Fruit fly (Drosophila melanogaster) whole organism, prepupa: ENCODE data around the gene CG32199.

ENCODE experiments used
- CG10631 ChIP-seq: fragments of 200-800 bp; sonication (Bioruptor generic); optimal IDR thresholded peaks from 2 replicates; lab custom pipeline; 2016; ENCODE audit warnings: missing biosample characterization, missing genetic modification characterization
- CG10669 ChIP-seq: fragments of 200-800 bp; sonication (Bioruptor generic); optimal IDR thresholded peaks from 3 replicates; lab custom pipeline; 2018; ENCODE audit warnings: missing biosample characterization, mild to moderate bottlenecking, missing genetic modification characterization, moderate library complexity
- CG11294 ChIP-seq: fragments of 200-800 bp; sonication (Bioruptor generic); IDR thresholded peaks from 2 replicates; pipeline ENCODE4 v1.3.6; 2022; ENCODE audit warnings: missing biosample characterization, missing genetic modification characterization
- CG11762 ChIP-seq: fragments of 200-800 bp; sonication (Bioruptor generic); optimal IDR thresholded peaks from 3 replicates; lab custom pipeline; 2016; ENCODE audit warnings: missing biosample characterization, missing genetic modification characterization; ENCODE audit not compliant: insufficient read depth
- CG11902 ChIP-seq: fragments of 200-800 bp; sonication (Bioruptor generic); optimal IDR thresholded peaks from 3 replicates; lab custom pipeline; 2016; ENCODE audit warnings: missing biosample characterization, missing genetic modification characterization
- CG15336 ChIP-seq: fragments of 200-800 bp; sonication (Bioruptor generic); IDR thresholded peaks from 2 replicates; pipeline ENCODE4 v1.3.6; 2022; ENCODE audit warnings: missing biosample characterization, missing genetic modification characterization
- CG1621 ChIP-seq: fragments of 200-800 bp; sonication (Bioruptor generic); optimal IDR thresholded peaks from 3 replicates; lab custom pipeline; 2018; ENCODE audit warnings: missing biosample characterization, mild to moderate bottlenecking, missing genetic modification characterization
- CG3032 ChIP-seq: fragments of 200-800 bp; optimal IDR thresholded peaks from 2 replicates; lab custom pipeline; 2019; ENCODE audit warnings: missing biosample characterization, mild to moderate bottlenecking, missing genetic modification characterization, moderate library complexity
- CG31627 ChIP-seq: fragments of 200-800 bp; sonication (Bioruptor generic); optimal IDR thresholded peaks from 3 replicates; lab custom pipeline; 2016; ENCODE audit warnings: missing biosample characterization, missing genetic modification characterization
- CG32006 ChIP-seq: fragments of 200-800 bp; sonication (Bioruptor generic); optimal IDR thresholded peaks from 3 replicates; lab custom pipeline; 2017; ENCODE audit warnings: missing biosample characterization, mild to moderate bottlenecking, missing genetic modification characterization
- CG3919 ChIP-seq: fragments of 200-800 bp; sonication (Bioruptor generic); optimal IDR thresholded peaks from 3 replicates; lab custom pipeline; 2016; ENCODE audit warnings: missing biosample characterization, missing genetic modification characterization
- CG4318 ChIP-seq: fragments of 200-800 bp; sonication (Bioruptor generic); optimal IDR thresholded peaks from 3 replicates; lab custom pipeline; 2017; ENCODE audit warnings: missing biosample characterization, mild to moderate bottlenecking, missing genetic modification characterization
- CG6163 ChIP-seq: fragments of 200-800 bp; sonication (Bioruptor generic); IDR thresholded peaks from 3 replicates; pipeline ENCODE4 v1.3.6; 2022; ENCODE audit warnings: missing biosample characterization, missing genetic modification characterization
- CG6276 ChIP-seq: fragments of 200-800 bp; sonication (Bioruptor generic); optimal IDR thresholded peaks from 2 replicates; lab custom pipeline; 2017; ENCODE audit warnings: missing biosample characterization, mild to moderate bottlenecking, missing genetic modification characterization
- CG6792 ChIP-seq: fragments of 200-800 bp; sonication (Bioruptor generic); optimal IDR thresholded peaks from 3 replicates; lab custom pipeline; 2016; ENCODE audit warnings: missing biosample characterization, missing genetic modification characterization
- CG6854 ChIP-seq: fragments of 200-800 bp; sonication (Bioruptor generic); optimal IDR thresholded peaks from 2 replicates; lab custom pipeline; 2017; ENCODE audit warnings: missing biosample characterization, mild to moderate bottlenecking, missing genetic modification characterization
- CG7368 ChIP-seq: fragments of 200-800 bp; sonication (Bioruptor generic); optimal IDR thresholded peaks from 3 replicates; lab custom pipeline; 2016; ENCODE audit warnings: missing biosample characterization, missing genetic modification characterization
- CG8632 ChIP-seq: fragments of 200-800 bp; sonication (Bioruptor generic); optimal IDR thresholded peaks from 3 replicates; lab custom pipeline; 2016; ENCODE audit warnings: missing biosample characterization, missing genetic modification characterization
- CG9139 ChIP-seq: fragments of 200-800 bp; sonication (Bioruptor generic); optimal IDR thresholded peaks from 3 replicates; lab custom pipeline; 2017; ENCODE audit warnings: missing biosample characterization, mild to moderate bottlenecking, missing genetic modification characterization
- Eip75B ChIP-seq: fragments of 200-800 bp; sonication (Bioruptor generic); optimal IDR thresholded peaks from 3 replicates; lab custom pipeline; 2016; ENCODE audit warnings: missing biosample characterization, missing genetic modification characterization
- Eip78C ChIP-seq: fragments of 200-800 bp; sonication (Bioruptor generic); peaks from one replicate; lab custom pipeline; 2016; ENCODE audit warnings: missing biosample characterization, missing genetic modification characterization
- Ets21C ChIP-seq: fragments of 200-800 bp; sonication (Bioruptor generic); optimal IDR thresholded peaks from 3 replicates; lab custom pipeline; 2016; ENCODE audit warnings: missing biosample characterization, missing genetic modification characterization
- Hr38 ChIP-seq: sonication (Bioruptor generic); optimal IDR thresholded peaks from 2 replicates; lab custom pipeline; 2016; ENCODE audit warnings: missing biosample characterization, missing genetic modification characterization
- Hr4 ChIP-seq: fragments of 200-800 bp; sonication (Bioruptor generic); optimal IDR thresholded peaks from 3 replicates; lab custom pipeline; 2016; ENCODE audit warnings: missing biosample characterization, missing genetic modification characterization
- Lpt ChIP-seq: fragments of 200-800 bp; sonication (Bioruptor generic); optimal IDR thresholded peaks from 3 replicates; lab custom pipeline; 2016; ENCODE audit warnings: missing biosample characterization, missing genetic modification characterization
- Met ChIP-seq: fragments of 200-800 bp; sonication (Bioruptor generic); optimal IDR thresholded peaks from 3 replicates; lab custom pipeline; 2016; ENCODE audit warnings: missing biosample characterization, missing genetic modification characterization
- OdsH ChIP-seq: fragments of 200-800 bp; sonication (Bioruptor generic); optimal IDR thresholded peaks from 3 replicates; lab custom pipeline; 2016; ENCODE audit warnings: missing biosample characterization, missing genetic modification characterization
- Sox102F ChIP-seq: fragments of 200-800 bp; sonication (Bioruptor generic); optimal IDR thresholded peaks from 2 replicates; lab custom pipeline; 2016; ENCODE audit warnings: missing biosample characterization, mild to moderate bottlenecking, missing genetic modification characterization
- Sox14 ChIP-seq: fragments of 200-800 bp; sonication (Bioruptor generic); optimal IDR thresholded peaks from 3 replicates; lab custom pipeline; 2016; ENCODE audit warnings: missing biosample characterization, missing genetic modification characterization
- Sox15 ChIP-seq: fragments of 200-800 bp; sonication (Bioruptor generic); optimal IDR thresholded peaks from 3 replicates; lab custom pipeline; 2016; ENCODE audit warnings: missing biosample characterization, missing genetic modification characterization
- achi ChIP-seq: fragments of 200-800 bp; sonication (Bioruptor generic); optimal IDR thresholded peaks from 3 replicates; lab custom pipeline; 2016; ENCODE audit warnings: missing biosample characterization, missing genetic modification characterization
- acj6 ChIP-seq: fragments of 200-800 bp; sonication (Bioruptor generic); optimal IDR thresholded peaks from 3 replicates; lab custom pipeline; 2016; ENCODE audit warnings: missing biosample characterization, missing genetic modification characterization
- cyc ChIP-seq: fragments of 200-800 bp; sonication (Bioruptor generic); optimal IDR thresholded peaks from 3 replicates; lab custom pipeline; 2016; ENCODE audit warnings: missing biosample characterization, missing genetic modification characterization
- dsx ChIP-seq: fragments of 200-800 bp; optimal IDR thresholded peaks from 3 replicates; lab custom pipeline; 2019; ENCODE audit warnings: missing biosample characterization, mild to moderate bottlenecking, missing genetic modification characterization, moderate library complexity; ENCODE audit not compliant: poor library complexity, severe bottlenecking
- esn ChIP-seq: fragments of 200-800 bp; sonication (Bioruptor generic); optimal IDR thresholded peaks from 2 replicates; lab custom pipeline; 2016; ENCODE audit warnings: missing biosample characterization, mild to moderate bottlenecking, missing genetic modification characterization, moderate library complexity
- fd85E ChIP-seq: fragments of 200-800 bp; sonication (Bioruptor generic); optimal IDR thresholded peaks from 3 replicates; lab custom pipeline; 2016; ENCODE audit warnings: missing biosample characterization, missing genetic modification characterization
- fkh ChIP-seq: fragments of 200-800 bp; sonication (Bioruptor generic); optimal IDR thresholded peaks from 3 replicates; lab custom pipeline; 2017; ENCODE audit warnings: missing biosample characterization, mild to moderate bottlenecking, missing genetic modification characterization, moderate library complexity
- lz ChIP-seq: fragments of 200-800 bp; sonication (Bioruptor generic); optimal IDR thresholded peaks from 3 replicates; lab custom pipeline; 2016; ENCODE audit warnings: missing biosample characterization, missing genetic modification characterization
- net ChIP-seq: fragments of 200-800 bp; sonication (Bioruptor generic); optimal IDR thresholded peaks from 3 replicates; lab custom pipeline; 2016; ENCODE audit warnings: missing biosample characterization, missing genetic modification characterization
- salr ChIP-seq, 2 experiments: fragments of 200-800 bp; sonication (Bioruptor generic); optimal IDR thresholded peaks; 3 replicates each; lab custom pipeline; 2016 to 2018; ENCODE audit warnings: missing biosample characterization in 2 of 2, missing genetic modification characterization in 2 of 2, mild to moderate bottlenecking in 1 of 2
- spab ChIP-seq: fragments of 200-800 bp; sonication (Bioruptor generic); optimal IDR thresholded peaks from 2 replicates; lab custom pipeline; 2017; ENCODE audit warnings: missing biosample characterization, mild to moderate bottlenecking, missing genetic modification characterization, missing genetic modification reagents
- ss ChIP-seq, 2 experiments: fragments of 200-800 bp; sonication (Bioruptor generic); optimal IDR thresholded peaks; 2 replicates in 1 of 2; 3 replicates in 1 of 2; lab custom pipeline; 2017 to 2018; ENCODE audit warnings: mild to moderate bottlenecking in 2 of 2, missing biosample characterization in 2 of 2, missing genetic modification characterization in 2 of 2, moderate library complexity in 1 of 2
- svp ChIP-seq: fragments of 200-800 bp; sonication (Bioruptor generic); peaks from one replicate; lab custom pipeline; 2016; ENCODE audit warnings: missing biosample characterization, missing genetic modification characterization
- topi ChIP-seq: fragments of 200-800 bp; sonication (Bioruptor generic); optimal IDR thresholded peaks from 3 replicates; lab custom pipeline; 2016; ENCODE audit warnings: missing biosample characterization, missing genetic modification characterization
- vri ChIP-seq: fragments of 200-800 bp; sonication (Bioruptor generic); optimal IDR thresholded peaks from 3 replicates; lab custom pipeline; 2016; ENCODE audit warnings: missing biosample characterization, mild to moderate bottlenecking, missing genetic modification characterization

Gene CG32199

DNA sequence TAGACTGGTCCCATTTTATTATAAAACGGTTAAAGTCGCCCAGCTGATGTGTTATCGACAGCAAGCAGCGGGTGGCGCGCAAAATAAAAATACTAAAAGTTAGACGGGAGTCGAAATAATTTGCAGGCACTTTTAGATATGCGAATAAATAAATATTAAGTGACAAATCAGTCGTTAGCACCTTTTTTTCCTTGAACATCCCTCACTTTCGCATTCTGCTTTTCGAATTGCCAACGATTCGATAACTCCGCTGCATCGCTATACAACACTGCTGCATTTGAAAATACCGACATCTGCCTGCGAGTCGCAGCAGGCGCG is 10.7 kb downstream of the CG32199 start, which contains the start of gene bora:
bora (plus strand) TSS at position 271 of the 318 bp plus-strand sequence.
- no peak for TF ChIP-seq fkh (GFP tag; lab: Kevin White, UChicago)
- TF ChIP-seq CG6163 (GFP tag; lab: Robert Waterston, UW), result 0 out of 3 replicates have a peak, but pooled peaks have one; percentile 6
- peak; percentile 4 for TF ChIP-seq acj6 (GFP tag; lab: Kevin White, UChicago)
- peak; percentile 46 for TF ChIP-seq Eip78C (GFP tag; lab: Kevin White, UChicago)
- TF ChIP-seq, all 60 proteins: peak for 3

DNA sequence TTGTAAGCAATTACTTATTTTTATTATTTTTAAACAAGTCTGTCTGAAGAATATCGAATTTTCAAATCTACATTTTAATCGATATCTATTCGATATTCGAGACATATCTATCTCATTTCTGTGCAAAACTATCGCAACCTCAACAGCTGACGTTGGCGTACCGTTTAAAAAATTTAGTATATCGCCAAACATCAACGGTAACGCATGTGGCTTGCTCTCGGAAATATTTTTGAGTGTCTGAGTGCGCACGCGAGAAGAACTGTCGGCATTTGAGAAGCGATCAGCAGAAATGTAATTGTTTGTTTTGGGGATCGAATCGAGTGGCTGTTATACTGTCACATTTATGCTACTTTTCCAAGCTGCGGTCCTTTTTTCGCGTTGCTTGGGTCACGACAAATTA is 14.1 kb downstream of the CG32199 start, which contains the start of gene MYPT-75D:
MYPT-75D (plus strand) TSS at position 174 of the 400 bp plus-strand sequence.
- no peak for TF ChIP-seq salr (GFP tag; optimal IDR thresholded peaks at IDR 0.05; lab: Kevin White, UChicago)
- TF ChIP-seq Ets21C (GFP tag; lab: Kevin White, UChicago), result no peak
- TF ChIP-seq CG3919 (GFP tag; lab: Kevin White, UChicago), result peak; percentile 18
- peak; percentile 70 for TF ChIP-seq fkh (GFP tag; lab: Kevin White, UChicago)
- TF ChIP-seq dsx (GFP tag; lab: Kevin White, UChicago), result peak; percentile 29
- no peak for TF ChIP-seq CG32006 (GFP tag; lab: Kevin White, UChicago)
- peak; percentile 80 for TF ChIP-seq Eip78C (GFP tag; lab: Kevin White, UChicago)
- peak; percentile 31 for TF ChIP-seq vri (GFP tag; lab: Kevin White, UChicago)
- TF ChIP-seq Sox102F, result peak; percentile 6
- peak in 1 of 2 experiments; percentile 14 for TF ChIP-seq ss (GFP tag; optimal IDR thresholded peaks at IDR 0.05; lab: Kevin White, UChicago)
- TF ChIP-seq CG6792 (GFP tag; lab: Kevin White, UChicago), result peak; percentile 0
- peak; percentile 54 for TF ChIP-seq Sox14 (GFP tag; lab: Kevin White, UChicago)
- TF ChIP-seq, all 60 proteins: peak for 9

DNA sequence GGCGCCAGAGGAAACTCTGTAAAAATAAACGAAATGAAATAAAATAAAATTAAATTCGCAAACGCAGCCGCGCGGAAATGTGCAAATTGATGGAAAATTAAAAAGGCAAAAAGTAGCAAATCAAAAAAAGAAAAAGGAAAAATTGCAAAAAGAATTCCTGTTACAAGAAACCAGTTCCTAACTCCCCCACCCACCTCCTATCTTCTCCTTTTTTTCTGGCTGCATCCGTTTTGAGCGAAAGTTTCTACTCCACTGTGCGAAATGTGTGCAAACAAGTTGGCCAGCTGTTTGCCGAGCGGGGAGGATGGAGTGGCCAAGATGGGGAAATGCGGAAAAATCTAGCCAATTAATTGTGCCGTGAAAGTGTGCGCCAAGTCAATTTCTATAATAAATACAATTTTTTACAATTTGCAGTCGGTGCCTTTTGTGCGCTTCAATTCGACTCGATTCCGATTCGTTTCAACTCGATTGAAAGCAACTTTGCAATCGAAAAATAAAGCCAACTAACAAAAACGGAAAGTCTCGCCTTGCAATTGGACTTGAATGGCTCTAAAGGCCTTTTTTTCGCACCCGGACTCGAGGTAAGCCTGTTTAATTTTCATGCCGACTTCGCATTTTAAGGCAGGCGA is 14.9 kb downstream of the CG32199 start:
- peak; percentile 40 for TF ChIP-seq CG15336
- TF ChIP-seq CG10631 (GFP tag; lab: Kevin White, UChicago), result peak; percentile 20
- TF ChIP-seq spab, result no peak
- no peak for TF ChIP-seq esn (GFP tag; lab: Kevin White, UChicago)
- TF ChIP-seq Eip75B (GFP tag; lab: Kevin White, UChicago), result peak; percentile 7
- TF ChIP-seq CG10669, result no peak
- no peak for TF ChIP-seq CG6854 (GFP tag; lab: Kevin White, UChicago)
- TF ChIP-seq Met, result peak; percentile 47
- TF ChIP-seq CG6276 (GFP tag; lab: Kevin White, UChicago), result peak; percentile 60
- TF ChIP-seq net, result peak; percentile 22
- TF ChIP-seq lz (GFP tag; lab: Kevin White, UChicago), result no peak
- TF ChIP-seq OdsH (GFP tag; lab: Kevin White, UChicago), result no peak
- peak; percentile 61 for TF ChIP-seq CG32006 (GFP tag; lab: Kevin White, UChicago)
- no peak for TF ChIP-seq Sox15 (GFP tag; lab: Kevin White, UChicago)
- peak; percentile 59 for TF ChIP-seq svp (GFP tag; lab: Kevin White, UChicago)
- no peak for TF ChIP-seq CG8632
- TF ChIP-seq CG9139 (GFP tag; lab: Kevin White, UChicago), result no peak
- no peak for TF ChIP-seq CG3032
- TF ChIP-seq fd85E (GFP tag; lab: Kevin White, UChicago), result no peak
- TF ChIP-seq cyc (GFP tag; lab: Kevin White, UChicago), result no peak
- TF ChIP-seq CG3919 (GFP tag; lab: Kevin White, UChicago), result peak; percentile 23
- TF ChIP-seq dsx (GFP tag; lab: Kevin White, UChicago), result no peak
- TF ChIP-seq CG11294 (GFP tag; lab: Robert Waterston, UW), result 0 out of 2 replicates have a peak, but pooled peaks have one; percentile 19
- TF ChIP-seq CG4318, result no peak
- TF ChIP-seq Sox102F, result peak; percentile 18
- no peak for TF ChIP-seq ss (GFP tag; optimal IDR thresholded peaks at IDR 0.05; lab: Kevin White, UChicago)
- no peak for TF ChIP-seq salr (GFP tag; optimal IDR thresholded peaks at IDR 0.05; lab: Kevin White, UChicago)
- peak; percentile 3 for TF ChIP-seq acj6 (GFP tag; lab: Kevin White, UChicago)
- TF ChIP-seq Hr4 (GFP tag; lab: Kevin White, UChicago), result peak; percentile 17
- no peak for TF ChIP-seq topi (GFP tag; lab: Kevin White, UChicago)
- TF ChIP-seq Lpt (GFP tag; lab: Kevin White, UChicago), result peak; percentile 24
- no peak for TF ChIP-seq CG31627 (GFP tag; lab: Kevin White, UChicago)
- TF ChIP-seq CG11902 (GFP tag; lab: Kevin White, UChicago), result no peak
- TF ChIP-seq CG1621 (tag; lab: Kevin White, UChicago), result no peak
- peak; percentile 7 for TF ChIP-seq achi (GFP tag; lab: Kevin White, UChicago)
- no peak for TF ChIP-seq Hr38 (GFP tag; lab: Kevin White, UChicago)
- no peak for TF ChIP-seq CG7368 (GFP tag; lab: Kevin White, UChicago)
- TF ChIP-seq CG11762 (GFP tag; lab: Kevin White, UChicago), result no peak
